Worm (Caenorhabditis elegans) whole organism, L4 larva: Measurements from ENCODE around the gene col-38.

Source experiments
- F49E8.2 ChIP-seq: sonication (generic microtip); optimal IDR thresholded peaks from 2 replicates; lab custom pipeline; 2016; ENCODE audit warnings: missing compliant biosample characterization, mild to moderate bottlenecking, missing genetic modification characterization, borderline replicate concordance
- R02D3.7 ChIP-seq: fragments of 150-350 bp; sonication (generic microtip); optimal IDR thresholded peaks from 3 replicates; lab custom pipeline; 2014; ENCODE audit warnings: missing biosample characterization, missing genetic modification characterization
- T26A8.4 ChIP-seq: fragments of 200-800 bp; sonication (Bioruptor generic); IDR thresholded peaks from 2 replicates; pipeline ENCODE4 v1.3.6; 2022; ENCODE audit warnings: missing genetic modification characterization, missing compliant biosample characterization
- Y105C5A.15 ChIP-seq: fragments of 200-800 bp; sonication (Bioruptor generic); IDR thresholded peaks from 2 replicates; pipeline ENCODE4 v1.3.6; 2022; ENCODE audit warnings: missing genetic modification characterization, missing compliant biosample characterization
- Y48G9A.11 ChIP-seq: fragments of 200-800 bp; sonication (Bioruptor generic); IDR thresholded peaks from 2 replicates; pipeline ENCODE4 v1.3.6; 2022; ENCODE audit warnings: missing genetic modification reagents, missing genetic modification characterization, missing compliant biosample characterization
- Y5F2A.4 ChIP-seq: fragments of 200-800 bp; sonication (Bioruptor generic); optimal IDR thresholded peaks from 2 replicates; lab custom pipeline; 2018; ENCODE audit warnings: mild to moderate bottlenecking, missing genetic modification characterization, missing compliant biosample characterization
- Y75B8A.6 ChIP-seq: fragments of 200-800 bp; sonication (Bioruptor generic); IDR thresholded peaks from 2 replicates; pipeline ENCODE4 v1.3.6; 2022; ENCODE audit warnings: missing genetic modification reagents, missing genetic modification characterization, missing compliant biosample characterization
- ZK546.5 ChIP-seq, 2 experiments: sonication (generic microtip); optimal IDR thresholded peaks; 2 replicates each; lab custom pipeline; 2017; ENCODE audit warnings: missing biosample characterization in 2 of 2, missing genetic modification characterization in 2 of 2
- aha-1 ChIP-seq: fragments of 150-350 bp; peaks from one replicate; lab custom pipeline; 2014; ENCODE audit warnings: missing biosample characterization, missing genetic modification characterization
- ama-1 ChIP-seq: fragments of 150-350 bp; optimal IDR thresholded peaks from 2 replicates; lab custom pipeline; 2014; ENCODE audit warnings: inconsistent platforms, mixed read lengths
- arid-1 ChIP-seq: fragments of 200-800 bp; sonication (Bioruptor generic); conservative IDR thresholded peaks from 2 replicates; pipeline ENCODE4 v1.3.6; 2022; ENCODE audit warnings: missing genetic modification reagents, missing genetic modification characterization, missing compliant biosample characterization
- ceh-20 ChIP-seq: fragments of 200-800 bp; sonication (Bioruptor generic); IDR thresholded peaks from 2 replicates; pipeline ENCODE4 v1.3.6; 2022; ENCODE audit warnings: missing genetic modification reagents, missing genetic modification characterization, missing compliant biosample characterization
- ceh-62 ChIP-seq: sonication (generic microtip); optimal IDR thresholded peaks from 2 replicates; lab custom pipeline; 2017; ENCODE audit warnings: missing biosample characterization, missing genetic modification characterization
- ces-1 ChIP-seq: fragments of 150-350 bp; sonication (generic microtip); optimal IDR thresholded peaks from 4 replicates; lab custom pipeline; 2014; ENCODE audit warnings: missing biosample characterization, missing genetic modification reagents, missing genetic modification characterization
- ctbp-1 ChIP-seq: fragments of 200-800 bp; sonication (Bioruptor generic); IDR thresholded peaks from 2 replicates; pipeline ENCODE4 v1.3.6; 2022; ENCODE audit warnings: missing genetic modification reagents, missing genetic modification characterization, missing compliant biosample characterization
- daf-12 ChIP-seq: fragments of 150-350 bp; optimal IDR thresholded peaks from 2 replicates; lab custom pipeline; 2014; ENCODE audit warnings: missing biosample characterization, missing genetic modification reagents, missing genetic modification characterization
- daf-16 ChIP-seq, 3 experiments: sonication (generic microtip); optimal IDR thresholded peaks; 2 replicates each; lab custom pipeline; 2016 to 2017; ENCODE audit warnings: missing genetic modification characterization in 3 of 3, missing genetic modification reagents in 3 of 3, mild to moderate bottlenecking in 2 of 3, missing compliant biosample characterization in 2 of 3, missing biosample characterization in 1 of 3, moderate library complexity in 1 of 3
- daf-19 ChIP-seq: fragments of 200-800 bp; sonication (Bioruptor generic); conservative IDR thresholded peaks from 2 replicates; pipeline ENCODE4 v1.3.6; 2022; ENCODE audit warnings: missing genetic modification characterization, missing compliant biosample characterization
- dmd-6 ChIP-seq: fragments of 200-800 bp; sonication (Bioruptor generic); IDR thresholded peaks from 2 replicates; pipeline ENCODE4 v1.3.6; 2022; ENCODE audit warnings: missing genetic modification reagents, missing genetic modification characterization, missing compliant biosample characterization
- dmd-8 ChIP-seq: fragments of 200-800 bp; sonication (Bioruptor generic); IDR thresholded peaks from 2 replicates; pipeline ENCODE4 v1.3.6; 2022; ENCODE audit warnings: missing genetic modification characterization, missing compliant biosample characterization
- dmd-9 ChIP-seq: fragments of 200-800 bp; sonication (Bioruptor generic); IDR thresholded peaks from 2 replicates; pipeline ENCODE4 v1.3.6; 2022; ENCODE audit warnings: missing genetic modification reagents, missing genetic modification characterization, missing compliant biosample characterization
- dpl-1 ChIP-seq: fragments of 150-350 bp; optimal IDR thresholded peaks from 2 replicates; lab custom pipeline; 2014; ENCODE audit warnings: missing biosample characterization, missing genetic modification reagents, missing genetic modification characterization
- fos-1 ChIP-seq: fragments of 150-350 bp; optimal IDR thresholded peaks from 2 replicates; lab custom pipeline; 2014; ENCODE audit warnings: missing biosample characterization, missing genetic modification characterization
- hif-1 ChIP-seq, 2 experiments: sonication (generic microtip); optimal IDR thresholded peaks; 2 replicates each; lab custom pipeline; 2016 to 2017; ENCODE audit warnings: missing compliant biosample characterization in 2 of 2, missing genetic modification characterization in 2 of 2, missing genetic modification reagents in 2 of 2, missing genotype in 2 of 2, mild to moderate bottlenecking in 1 of 2
- lin-1 ChIP-seq: fragments of 200-800 bp; sonication (Bioruptor generic); IDR thresholded peaks from 2 replicates; pipeline ENCODE4 v1.3.6; 2022; ENCODE audit warnings: missing genetic modification reagents, missing genetic modification characterization, missing compliant biosample characterization
- lin-13 ChIP-seq: fragments of 150-350 bp; optimal IDR thresholded peaks from 2 replicates; lab custom pipeline; 2014; ENCODE audit warnings: missing biosample characterization, missing genetic modification reagents, missing genetic modification characterization
- lin-38 ChIP-seq: fragments of 200-800 bp; sonication (Bioruptor generic); IDR thresholded peaks from 2 replicates; pipeline ENCODE4 v1.3.6; 2022; ENCODE audit warnings: missing genetic modification reagents, missing genetic modification characterization, missing compliant biosample characterization
- lir-3 ChIP-seq: sonication (generic microtip); optimal IDR thresholded peaks from 2 replicates; lab custom pipeline; 2016; ENCODE audit warnings: mild to moderate bottlenecking, missing genetic modification characterization, missing compliant biosample characterization
- madf-5 ChIP-seq, 2 experiments: fragments of 200-800 bp; sonication (Bioruptor generic); IDR thresholded peaks; 2 replicates each; pipeline ENCODE4 v1.3.6; 2022; ENCODE audit warnings: missing compliant biosample characterization in 2 of 2, missing genetic modification characterization in 2 of 2
- mdt-29 ChIP-seq: fragments of 200-800 bp; sonication (Bioruptor generic); IDR thresholded peaks from 2 replicates; pipeline ENCODE4 v1.3.6; 2022; ENCODE audit warnings: missing genetic modification reagents, missing genetic modification characterization, missing compliant biosample characterization
- mes-2 ChIP-seq: sonication (generic microtip); optimal IDR thresholded peaks from 2 replicates; lab custom pipeline; 2016; ENCODE audit warnings: missing genotype, mild to moderate bottlenecking, missing genetic modification characterization, missing compliant biosample characterization; ENCODE audit not compliant: poor library complexity, severe bottlenecking
- mxl-3 ChIP-seq: fragments of 200-800 bp; sonication (Bioruptor generic); optimal IDR thresholded peaks from 2 replicates; lab custom pipeline; 2018; ENCODE audit warnings: mild to moderate bottlenecking, missing genetic modification characterization, missing compliant biosample characterization
- nhr-102 ChIP-seq: sonication (generic microtip); optimal IDR thresholded peaks from 2 replicates; lab custom pipeline; 2016; ENCODE audit warnings: mild to moderate bottlenecking, missing genetic modification characterization, moderate library complexity, missing compliant biosample characterization
- nhr-25 ChIP-seq: sonication (generic microtip); optimal IDR thresholded peaks from 2 replicates; lab custom pipeline; 2017; ENCODE audit warnings: missing genetic modification characterization, mild to moderate bottlenecking, missing compliant biosample characterization, antibody characterized with exemption, moderate library complexity, borderline replicate concordance; ENCODE audit not compliant: insufficient read depth
- nhr-28 ChIP-seq: fragments of 150-350 bp; optimal IDR thresholded peaks from 2 replicates; lab custom pipeline; 2014; ENCODE audit warnings: missing biosample characterization, missing genetic modification characterization
- nhr-42 ChIP-seq: fragments of 200-800 bp; sonication (Bioruptor generic); IDR thresholded peaks from 2 replicates; pipeline ENCODE4 v1.3.6; 2022; ENCODE audit warnings: missing genetic modification characterization, missing compliant biosample characterization
- nhr-77 ChIP-seq: fragments of 150-350 bp; optimal IDR thresholded peaks from 2 replicates; lab custom pipeline; 2014; ENCODE audit warnings: missing biosample characterization, missing genetic modification characterization
- pha-4 ChIP-seq, 2 experiments: fragments of 150-350 bp in 1 of 2; fragments of 200-800 bp in 1 of 2; sonication (Bioruptor generic) in 1 of 2; IDR thresholded peaks in 1 of 2; optimal IDR thresholded peaks in 1 of 2; 2 replicates each; pipeline versions ENCODE4 v1.3.6 to Lab custom; 2014 to 2022; ENCODE audit warnings: missing genetic modification characterization in 2 of 2, missing genetic modification reagents in 2 of 2, missing biosample characterization in 1 of 2, missing compliant biosample characterization in 1 of 2
- skn-1 ChIP-seq: fragments of 150-350 bp; optimal IDR thresholded peaks from 2 replicates; lab custom pipeline; 2014; ENCODE audit warnings: missing biosample characterization, missing genetic modification characterization
- snpc-1.2 ChIP-seq: fragments of 200-800 bp; sonication (Bioruptor generic); IDR thresholded peaks from 2 replicates; pipeline ENCODE4 v1.3.6; 2022; ENCODE audit warnings: missing genetic modification reagents, missing genetic modification characterization, missing compliant biosample characterization
- snpc-4 ChIP-seq: fragments of 150-350 bp; optimal IDR thresholded peaks from 2 replicates; lab custom pipeline; 2014; ENCODE audit warnings: missing biosample characterization, missing genetic modification characterization
- spr-3 ChIP-seq: fragments of 200-800 bp; sonication (Bioruptor generic); optimal IDR thresholded peaks from 2 replicates; lab custom pipeline; 2018; ENCODE audit warnings: mild to moderate bottlenecking, missing genetic modification characterization, missing compliant biosample characterization
- tra-1 ChIP-seq: fragments of 200-800 bp; sonication (Bioruptor generic); IDR thresholded peaks from 2 replicates; pipeline ENCODE4 v1.3.6; 2022; ENCODE audit warnings: missing genetic modification reagents, missing genetic modification characterization, missing compliant biosample characterization
- unc-130 ChIP-seq: sonication (generic microtip); optimal IDR thresholded peaks from 2 replicates; lab custom pipeline; 2016; ENCODE audit warnings: missing genetic modification reagents, missing genetic modification characterization, missing compliant biosample characterization
- unc-62 ChIP-seq, 3 experiments: fragments of 150-350 bp in 1 of 3; sonication (generic microtip); optimal IDR thresholded peaks in 2 of 3; peaks in 1 of 3; 1 replicate in 1 of 3; 2 replicates in 2 of 3; lab custom pipeline; 2014 to 2017; ENCODE audit warnings: missing biosample characterization in 3 of 3, missing genetic modification characterization in 3 of 3, missing genetic modification reagents in 3 of 3, missing genotype in 1 of 3
- ztf-11 ChIP-seq: fragments of 150-350 bp; optimal IDR thresholded peaks from 2 replicates; lab custom pipeline; 2014; ENCODE audit warnings: missing biosample characterization, missing genetic modification characterization

Gene col-38

ce11 chrII:8603567-8604359, 34.9 kb upstream of the col-38 start, which contains the start of gene suf-1:
TSS of gene suf-1 (plus strand) at chrII:8603846.
- TF ChIP-seq ctbp-1 (GFP tag; lab: Robert Waterston, UW) (peak; percentile 36; the same call in 1 of the 2 replicates), ceh-20 (GFP tag; lab: Robert Waterston, UW) (no peak), unc-130 (peak; percentile 57), fos-1 (tag; lab: Kevin White, UChicago) (no peak), ama-1 (lab: Kevin White, UChicago) (peak; percentile 36), hif-1 (tag; optimal IDR thresholded peaks at IDR 0.05; lab: Kevin White, UChicago) (no peak), nhr-28 (tag; lab: Kevin White, UChicago) (no peak), dmd-6 (GFP tag; lab: Robert Waterston, UW) (no peak), ceh-62 (tag; lab: Kevin White, UChicago) (no peak), daf-12 (no peak), nhr-42 (GFP tag; lab: Robert Waterston, UW) (no peak), daf-16 (GFP tag; optimal IDR thresholded peaks at IDR 0.05; lab: Kevin White, UChicago) (no peak), daf-16 (tag; optimal IDR thresholded peaks at IDR 0.05; lab: Kevin White, UChicago) (no peak), skn-1 (no peak), nhr-77 (tag; lab: Kevin White, UChicago) (no peak), Y75B8A.6 (GFP tag; lab: Robert Waterston, UW) (0 out of 2 replicates have a peak, but pooled peaks have one; percentile 23), Y5F2A.4 (peak; percentile 21), unc-62 (GFP tag; optimal IDR thresholded peaks at IDR 0.05 in 1 of 2; lab: Kevin White, UChicago) (peak in 1 of 2 experiments; percentile 60), unc-62 (tag; optimal IDR thresholded peaks at IDR 0.05; lab: Kevin White, UChicago) (no peak), dmd-9 (GFP tag; lab: Robert Waterston, UW) (no peak), pha-4 (GFP tag; IDR thresholded peaks at IDR 0.05; lab: Robert Waterston, UW) (peak; percentile 46; the same call in 1 of the 2 replicates), pha-4 (tag; optimal IDR thresholded peaks at IDR 0.05; lab: Kevin White, UChicago) (no peak), R02D3.7 (tag; lab: Kevin White, UChicago) (no peak), mxl-3 (GFP tag; lab: Kevin White, UChicago) (no peak), dpl-1 (GFP tag; lab: Kevin White, UChicago) (peak; percentile 30), Y48G9A.11 (peak; percentile 64; the same call in 1 of the 2 replicates), daf-19 (GFP tag; lab: Robert Waterston, UW) (0 out of 2 replicates have a peak, but pooled peaks have one; percentile 49), madf-5 (GFP tag; IDR thresholded peaks at IDR 0.05; lab: Robert Waterston, UW) (0 out of 4 replicates have a peak, but pooled peaks of 1 of the 2 experiments have one; percentile 3), lin-13 (GFP tag; lab: Kevin White, UChicago) (peak; percentile 68), arid-1 (GFP tag; lab: Robert Waterston, UW) (peak; percentile 54; the same call in 1 of the 2 replicates), ZK546.5 (tag; optimal IDR thresholded peaks at IDR 0.05; lab: Kevin White, UChicago) (no peak), F49E8.2 (peak; percentile 92), spr-3 (GFP tag; lab: Kevin White, UChicago) (peak; percentile 46), ces-1 (GFP tag; lab: Kevin White, UChicago) (no peak), nhr-25 (tag; lab: Kevin White, UChicago) (peak; percentile 57), snpc-1.2 (GFP tag; lab: Robert Waterston, UW) (peak; percentile 72), snpc-4 (tag; lab: Kevin White, UChicago) (no peak), T26A8.4 (GFP tag; lab: Robert Waterston, UW) (peak; percentile 50), Y105C5A.15 (GFP tag; lab: Robert Waterston, UW) (0 out of 2 replicates have a peak, but pooled peaks have one; percentile 24), dmd-8 (peak; percentile 56; the same call in 1 of the 2 replicates), mdt-29 (0 out of 2 replicates have a peak, but pooled peaks have one; percentile 52), nhr-102 (tag; lab: Kevin White, UChicago) (no peak), tra-1 (GFP tag; lab: Robert Waterston, UW) (0 out of 2 replicates have a peak, but pooled peaks have one; percentile 47), lin-38 (GFP tag; lab: Robert Waterston, UW) (peak; percentile 80), lin-1 (GFP tag; lab: Robert Waterston, UW) (peak; percentile 22; the same call in 1 of the 2 replicates), ztf-11 (no peak), mes-2 (tag; lab: Kevin White, UChicago) (peak; percentile 69), aha-1 (tag; lab: Kevin White, UChicago) (peak; percentile 80), lir-3 (tag; lab: Kevin White, UChicago) (no peak)
